Worm (Caenorhabditis elegans) whole organism, young adult: ENCODE results near the gene svh-11.

Experiments
- ekl-4 ChIP-seq: fragments of 200-800 bp; sonication (Bioruptor generic); IDR thresholded peaks from 2 replicates; pipeline ENCODE4 v1.3.6; 2022; ENCODE audit warnings: missing genetic modification reagents, missing genetic modification characterization, missing compliant biosample characterization
- zfh-2 ChIP-seq: fragments of 200-800 bp; sonication (Bioruptor generic); conservative IDR thresholded peaks from 2 replicates; pipeline ENCODE4 v1.3.6; 2022; ENCODE audit warnings: missing genetic modification reagents, missing genetic modification characterization, missing compliant biosample characterization

ce11 chrV:2221764-2222163, 14.9 kb downstream of the svh-11 start, which contains the start of gene nhr-128:
- TF ChIP-seq ekl-4 (GFP tag; lab: Robert Waterston, UW) (no peak), zfh-2 (GFP tag; lab: Robert Waterston, UW) (no peak)
